Worm (Caenorhabditis elegans) whole organism, L2 larva: ENCODE results near the gene heh-1.

Source experiments
- C34F6.9 ChIP-seq: fragments of 150-350 bp; optimal IDR thresholded peaks from 2 replicates; lab custom pipeline; 2014; ENCODE audit warnings: missing biosample characterization, missing genetic modification characterization
- F13H6.1 ChIP-seq: sonication (generic microtip); optimal IDR thresholded peaks from 2 replicates; lab custom pipeline; 2016; ENCODE audit warnings: missing genetic modification characterization, missing compliant biosample characterization
- Y55F3AM.14 ChIP-seq: fragments of 200-800 bp; sonication (Bioruptor generic); optimal IDR thresholded peaks from 2 replicates; lab custom pipeline; 2018; ENCODE audit warnings: mild to moderate bottlenecking, missing genetic modification characterization, missing compliant biosample characterization
- alr-1 ChIP-seq: fragments of 150-350 bp; optimal IDR thresholded peaks from 2 replicates; lab custom pipeline; 2014; ENCODE audit warnings: missing biosample characterization, missing genetic modification characterization
- aly-2 ChIP-seq: fragments of 150-350 bp; optimal IDR thresholded peaks from 2 replicates; lab custom pipeline; 2014; ENCODE audit warnings: missing biosample characterization, missing genetic modification characterization
- ama-1 ChIP-seq: fragments of 150-350 bp; optimal IDR thresholded peaks from 2 replicates; lab custom pipeline; 2018; ENCODE audit warnings: inconsistent platforms
- blmp-1 ChIP-seq: sonication (generic microtip); optimal IDR thresholded peaks from 2 replicates; lab custom pipeline; 2017; ENCODE audit warnings: missing genetic modification characterization, mild to moderate bottlenecking, missing compliant biosample characterization, antibody characterized with exemption, moderate library complexity; ENCODE audit not compliant: insufficient read depth
- ceh-16 ChIP-seq: fragments of 150-350 bp; optimal IDR thresholded peaks from 2 replicates; lab custom pipeline; 2014; ENCODE audit warnings: missing biosample characterization, missing genetic modification characterization
- ceh-82 ChIP-seq: fragments of 150-350 bp; optimal IDR thresholded peaks from 2 replicates; lab custom pipeline; 2014; ENCODE audit warnings: missing biosample characterization, missing genetic modification characterization
- crh-2 ChIP-seq: sonication (generic microtip); optimal IDR thresholded peaks from 2 replicates; lab custom pipeline; 2017; ENCODE audit warnings: missing biosample characterization, missing genetic modification characterization
- dmd-4 ChIP-seq: sonication (generic microtip); optimal IDR thresholded peaks from 2 replicates; lab custom pipeline; 2017; ENCODE audit warnings: missing biosample characterization, missing genetic modification characterization
- egl-27 ChIP-seq: sonication (generic microtip); optimal IDR thresholded peaks from 3 replicates; lab custom pipeline; 2017; ENCODE audit warnings: missing biosample characterization, missing genetic modification reagents, missing genetic modification characterization
- elt-1 ChIP-seq: fragments of 150-350 bp; optimal IDR thresholded peaks from 2 replicates; lab custom pipeline; 2014; ENCODE audit warnings: missing biosample characterization, missing genetic modification characterization
- elt-3 ChIP-seq: sonication (generic microtip); optimal IDR thresholded peaks from 2 replicates; lab custom pipeline; 2017; ENCODE audit warnings: missing biosample characterization, missing genetic modification characterization
- fos-1 ChIP-seq: fragments of 150-350 bp; optimal IDR thresholded peaks from 2 replicates; lab custom pipeline; 2014; ENCODE audit warnings: missing biosample characterization, missing genetic modification characterization
- gmeb-1 ChIP-seq: fragments of 150-350 bp; optimal IDR thresholded peaks from 2 replicates; lab custom pipeline; 2014; ENCODE audit warnings: missing biosample characterization, missing genetic modification characterization
- lin-11 ChIP-seq: fragments of 150-350 bp; sonication (generic microtip); optimal IDR thresholded peaks from 2 replicates; lab custom pipeline; 2014; ENCODE audit warnings: missing biosample characterization, missing genetic modification characterization, inconsistent platforms, mixed read lengths
- lin-13 ChIP-seq: fragments of 150-350 bp; optimal IDR thresholded peaks from 2 replicates; lab custom pipeline; 2014; ENCODE audit warnings: missing biosample characterization, missing genetic modification reagents, missing genetic modification characterization
- lsy-2 ChIP-seq, 2 experiments: fragments of 150-350 bp in 1 of 2; sonication (generic microtip) in 1 of 2; optimal IDR thresholded peaks; 2 replicates each; lab custom pipeline; 2014 to 2017; ENCODE audit warnings: missing biosample characterization in 2 of 2, missing genetic modification characterization in 2 of 2
- mab-5 ChIP-seq: fragments of 150-350 bp; optimal IDR thresholded peaks from 2 replicates; lab custom pipeline; 2014; ENCODE audit warnings: missing biosample characterization, missing genetic modification characterization
- mbf-1 ChIP-seq: sonication (generic microtip); optimal IDR thresholded peaks from 2 replicates; lab custom pipeline; 2017; ENCODE audit warnings: missing biosample characterization, missing genetic modification characterization
- mdl-1 ChIP-seq, 2 experiments: fragments of 150-350 bp in 1 of 2; sonication (generic microtip) in 1 of 2; optimal IDR thresholded peaks; 2 replicates each; lab custom pipeline; 2017; ENCODE audit warnings: missing biosample characterization in 2 of 2, missing genetic modification characterization in 2 of 2
- nhr-10 ChIP-seq: sonication (generic microtip); optimal IDR thresholded peaks from 2 replicates; lab custom pipeline; 2017; ENCODE audit warnings: missing biosample characterization, missing genetic modification characterization
- nhr-11 ChIP-seq: fragments of 150-350 bp; optimal IDR thresholded peaks from 2 replicates; lab custom pipeline; 2014; ENCODE audit warnings: missing biosample characterization, missing genetic modification characterization
- nhr-12 ChIP-seq: fragments of 150-350 bp; optimal IDR thresholded peaks from 2 replicates; lab custom pipeline; 2014; ENCODE audit warnings: missing biosample characterization, missing genetic modification characterization
- nhr-129 ChIP-seq: fragments of 150-350 bp; optimal IDR thresholded peaks from 2 replicates; lab custom pipeline; 2014; ENCODE audit warnings: missing biosample characterization, missing genetic modification characterization
- nhr-21 ChIP-seq: fragments of 150-350 bp; optimal IDR thresholded peaks from 2 replicates; lab custom pipeline; 2014; ENCODE audit warnings: missing biosample characterization, missing genetic modification characterization
- nhr-25 ChIP-seq: fragments of 150-350 bp; sonication (generic microtip); optimal IDR thresholded peaks from 3 replicates; lab custom pipeline; 2014; ENCODE audit warnings: missing biosample characterization, missing genetic modification characterization
- nhr-6 ChIP-seq: fragments of 150-350 bp; optimal IDR thresholded peaks from 2 replicates; lab custom pipeline; 2014; ENCODE audit warnings: missing biosample characterization, missing genetic modification characterization
- nhr-77 ChIP-seq: fragments of 150-350 bp; optimal IDR thresholded peaks from 2 replicates; lab custom pipeline; 2014; ENCODE audit warnings: missing biosample characterization, missing genetic modification characterization
- peb-1 ChIP-seq: fragments of 150-350 bp; optimal IDR thresholded peaks from 2 replicates; lab custom pipeline; 2014; ENCODE audit warnings: missing biosample characterization, missing genetic modification characterization
- sem-4 ChIP-seq: fragments of 150-350 bp; optimal IDR thresholded peaks from 2 replicates; lab custom pipeline; 2014; ENCODE audit warnings: missing biosample characterization, missing genetic modification reagents, missing genetic modification characterization
- skn-1 ChIP-seq: sonication (generic microtip); optimal IDR thresholded peaks from 2 replicates; lab custom pipeline; 2017; ENCODE audit warnings: missing biosample characterization, missing genetic modification characterization
- sma-3 ChIP-seq: sonication (generic microtip); optimal IDR thresholded peaks from 2 replicates; lab custom pipeline; 2016; ENCODE audit warnings: missing genetic modification reagents, missing genetic modification characterization, missing compliant biosample characterization
- sma-9 ChIP-seq, 2 experiments: fragments of 150-350 bp in 1 of 2; sonication (generic microtip) in 1 of 2; optimal IDR thresholded peaks; 2 replicates each; lab custom pipeline; 2014 to 2016; ENCODE audit warnings: missing genetic modification characterization in 2 of 2, mild to moderate bottlenecking in 1 of 2, missing biosample characterization in 1 of 2, missing compliant biosample characterization in 1 of 2, missing genetic modification reagents in 1 of 2, moderate library complexity in 1 of 2
- snpc-4 ChIP-seq: fragments of 150-350 bp; optimal IDR thresholded peaks from 2 replicates; lab custom pipeline; 2014; ENCODE audit warnings: missing biosample characterization, missing genetic modification characterization
- unc-39 ChIP-seq: fragments of 150-350 bp; optimal IDR thresholded peaks from 2 replicates; lab custom pipeline; 2014; ENCODE audit warnings: missing biosample characterization, missing genetic modification characterization
- unc-55 ChIP-seq: fragments of 150-350 bp; sonication (generic microtip); optimal IDR thresholded peaks from 3 replicates; lab custom pipeline; 2014; ENCODE audit warnings: missing biosample characterization, missing genetic modification reagents, missing genetic modification characterization
- unc-62 ChIP-seq: fragments of 150-350 bp; optimal IDR thresholded peaks from 2 replicates; lab custom pipeline; 2014; ENCODE audit warnings: missing biosample characterization, missing genetic modification reagents, missing genetic modification characterization
- zag-1 ChIP-seq: fragments of 150-350 bp; optimal IDR thresholded peaks from 2 replicates; lab custom pipeline; 2014; ENCODE audit warnings: missing biosample characterization, missing genetic modification characterization
- ztf-1 ChIP-seq: fragments of 200-800 bp; sonication (Bioruptor generic); conservative IDR thresholded peaks from 2 replicates; pipeline ENCODE4 v1.3.6; 2022; ENCODE audit warnings: missing genetic modification characterization, missing compliant biosample characterization
- ztf-11 ChIP-seq: sonication (generic microtip); optimal IDR thresholded peaks from 2 replicates; lab custom pipeline; 2017; ENCODE audit warnings: missing biosample characterization, missing genetic modification characterization
- ztf-4 ChIP-seq: fragments of 150-350 bp; optimal IDR thresholded peaks from 2 replicates; lab custom pipeline; 2014; ENCODE audit warnings: missing biosample characterization, missing genetic modification characterization

Gene heh-1

ce11 chrIII:3241361-3241760 lies 42.0 kb upstream of the heh-1 start:
- TF ChIP-seq lsy-2 (tag; optimal IDR thresholded peaks at IDR 0.05; lab: Kevin White, UChicago) (no peak), F13H6.1 (tag; lab: Kevin White, UChicago) (no peak), crh-2 (tag; lab: Kevin White, UChicago) (no peak), lin-13 (no peak), mdl-1 (tag; optimal IDR thresholded peaks at IDR 0.05; lab: Kevin White, UChicago) (no peak), nhr-21 (no peak)

- no peak for TF ChIP-seq mab-5 (tag; lab: Kevin White, UChicago)
- TF ChIP-seq egl-27 (tag; lab: Kevin White, UChicago) = no peak
- no peak for TF ChIP-seq lin-13
- no peak for TF ChIP-seq dmd-4
- TF ChIP-seq C34F6.9 (tag; lab: Kevin White, UChicago) = no peak
- no peak for TF ChIP-seq zag-1
- TF ChIP-seq alr-1 (tag; lab: Kevin White, UChicago) = no peak
- TF ChIP-seq snpc-4 (tag; lab: Kevin White, UChicago) = no peak
- TF ChIP-seq nhr-77 (tag; lab: Kevin White, UChicago) = no peak
- no peak for TF ChIP-seq crh-2 (tag; lab: Kevin White, UChicago)
- no peak for TF ChIP-seq nhr-129 (tag; lab: Kevin White, UChicago)
Measured at ce11 chrIII:3240893-3241292, 41.6 kb upstream of the heh-1 start.

DNA sequence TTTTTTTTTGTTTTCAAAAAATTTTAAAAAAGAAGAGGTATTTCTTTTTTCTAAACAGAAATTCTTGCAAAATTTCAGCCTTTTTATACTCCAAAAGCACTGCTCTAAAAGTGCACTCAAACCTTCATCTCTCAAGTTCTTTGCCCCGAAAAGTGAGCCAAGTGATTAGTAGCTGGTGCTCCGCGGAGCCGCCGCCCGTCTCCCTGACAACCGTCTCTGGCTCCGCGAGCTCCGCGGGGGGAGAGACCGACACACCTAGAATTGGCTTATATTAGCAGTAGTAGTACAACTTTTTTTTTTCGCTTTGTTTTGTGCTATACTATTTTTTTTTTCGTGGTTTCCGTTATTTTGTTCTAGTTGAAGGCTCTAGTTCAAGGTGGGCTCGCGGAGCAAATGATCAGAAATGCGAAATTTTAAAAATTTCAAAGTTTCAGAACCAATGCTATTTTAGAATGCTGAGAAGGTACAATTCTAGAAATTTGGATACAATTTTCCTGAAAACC lies 33.4 kb upstream of the heh-1 start, which contains the start of gene Y53G8AL.1:
Gene Y53G8AL.1 (plus strand): TSS at position 453 of the 503 bp plus-strand sequence.
- TF ChIP-seq nhr-12 = no peak
- no peak for TF ChIP-seq peb-1
- no peak for TF ChIP-seq nhr-129 (tag; lab: Kevin White, UChicago)
- TF ChIP-seq sma-3 (GFP tag; lab: Kevin White, UChicago) = no peak
- no peak for TF ChIP-seq sma-9 (GFP tag; optimal IDR thresholded peaks at IDR 0.05; lab: Kevin White, UChicago)
- no peak for TF ChIP-seq sma-9 (tag; optimal IDR thresholded peaks at IDR 0.05; lab: Kevin White, UChicago)
- no peak for TF ChIP-seq elt-1
- TF ChIP-seq unc-62 = no peak
- no peak for TF ChIP-seq egl-27 (tag; lab: Kevin White, UChicago)
- no peak for TF ChIP-seq nhr-25 (tag; lab: Kevin White, UChicago)
- no peak for TF ChIP-seq ama-1
- TF ChIP-seq ceh-16 = no peak
- TF ChIP-seq mdl-1 (tag; optimal IDR thresholded peaks at IDR 0.05; lab: Kevin White, UChicago) = no peak

ce11 chrIII:3224102-3224501 lies 24.8 kb upstream of the heh-1 start:
- no peak for TF ChIP-seq egl-27 (tag; lab: Kevin White, UChicago)

- TF ChIP-seq zag-1 = no peak
- TF ChIP-seq nhr-77 (tag; lab: Kevin White, UChicago) = no peak
- no peak for TF ChIP-seq elt-3
- no peak for TF ChIP-seq skn-1 (tag; lab: Kevin White, UChicago)
- TF ChIP-seq unc-39 (tag; lab: Kevin White, UChicago) = no peak
- TF ChIP-seq ceh-16 = no peak
- TF ChIP-seq dmd-4 = no peak
- no peak for TF ChIP-seq sma-3 (GFP tag; lab: Kevin White, UChicago)
- no peak for TF ChIP-seq ztf-1 (GFP tag; lab: Robert Waterston, UW)
- TF ChIP-seq, all 48 proteins: peak for 0
Measured at ce11 chrIII:3222707-3223106, 23.4 kb upstream of the heh-1 start.

ce11 chrIII:3220287-3220686 lies 21.0 kb upstream of the heh-1 start:
- no peak for TF ChIP-seq nhr-6 (tag; lab: Kevin White, UChicago)
- TF ChIP-seq lin-11 (tag; lab: Kevin White, UChicago) = no peak
- TF ChIP-seq aly-2 (tag; lab: Kevin White, UChicago) = no peak
- TF ChIP-seq unc-55 = peak; percentile 72
- no peak for TF ChIP-seq mbf-1 (tag; lab: Kevin White, UChicago)
- no peak for TF ChIP-seq sem-4 (tag; lab: Kevin White, UChicago)
- TF ChIP-seq Y55F3AM.14 (GFP tag; lab: Kevin White, UChicago) = no peak
- no peak for TF ChIP-seq nhr-11 (tag; lab: Kevin White, UChicago)
- TF ChIP-seq fos-1 (tag; lab: Kevin White, UChicago) = no peak
- TF ChIP-seq mab-5 (tag; lab: Kevin White, UChicago) = no peak
- TF ChIP-seq nhr-12 = no peak
- no peak for TF ChIP-seq nhr-21
- no peak for TF ChIP-seq gmeb-1
- TF ChIP-seq ztf-11 (tag; lab: Kevin White, UChicago) = no peak
- TF ChIP-seq ztf-1 (GFP tag; lab: Robert Waterston, UW) = no peak
- peak; percentile 26 for TF ChIP-seq zag-1
- no peak for TF ChIP-seq nhr-25 (tag; lab: Kevin White, UChicago)
- peak in 1 of 2 experiments; percentile 56 for TF ChIP-seq lsy-2 (tag; optimal IDR thresholded peaks at IDR 0.05; lab: Kevin White, UChicago)
- no peak for TF ChIP-seq crh-2 (tag; lab: Kevin White, UChicago)
- no peak for TF ChIP-seq ceh-82 (tag; lab: Kevin White, UChicago)
- TF ChIP-seq nhr-129 (tag; lab: Kevin White, UChicago) = peak; percentile 39
- TF ChIP-seq nhr-10 = no peak
- no peak for TF ChIP-seq unc-62
- TF ChIP-seq egl-27 (tag; lab: Kevin White, UChicago) = no peak
- no peak for TF ChIP-seq blmp-1
- no peak for TF ChIP-seq ztf-4 (tag; lab: Kevin White, UChicago)
- no peak for TF ChIP-seq unc-39 (tag; lab: Kevin White, UChicago)
